Worm (Caenorhabditis elegans) whole organism, L4 larva: Measurements from ENCODE around the gene aat-3.

Source experiments
- F10B5.3 ChIP-seq: sonication (generic microtip); optimal IDR thresholded peaks from 2 replicates; lab custom pipeline; 2016; ENCODE audit warnings: mild to moderate bottlenecking, missing genetic modification characterization, missing compliant biosample characterization
- F49E8.2 ChIP-seq: sonication (generic microtip); optimal IDR thresholded peaks from 2 replicates; lab custom pipeline; 2016; ENCODE audit warnings: missing compliant biosample characterization, mild to moderate bottlenecking, missing genetic modification characterization, borderline replicate concordance
- T20F7.1 ChIP-seq: fragments of 200-800 bp; sonication (Bioruptor generic); optimal IDR thresholded peaks from 2 replicates; lab custom pipeline; 2018; ENCODE audit warnings: mild to moderate bottlenecking, missing genetic modification characterization, missing compliant biosample characterization
- Y5F2A.4 ChIP-seq: fragments of 200-800 bp; sonication (Bioruptor generic); optimal IDR thresholded peaks from 2 replicates; lab custom pipeline; 2018; ENCODE audit warnings: mild to moderate bottlenecking, missing genetic modification characterization, missing compliant biosample characterization
- ZK546.5 ChIP-seq, 2 experiments: sonication (generic microtip); optimal IDR thresholded peaks; 2 replicates each; lab custom pipeline; 2017; ENCODE audit warnings: missing biosample characterization in 2 of 2, missing genetic modification characterization in 2 of 2
- aly-2 ChIP-seq: sonication (generic microtip); optimal IDR thresholded peaks from 2 replicates; lab custom pipeline; 2018; ENCODE audit warnings: missing biosample characterization, missing genetic modification characterization
- attf-4 ChIP-seq: sonication (generic microtip); optimal IDR thresholded peaks from 3 replicates; lab custom pipeline; 2017; ENCODE audit warnings: missing biosample characterization, missing genetic modification characterization
- ceh-28 ChIP-seq: fragments of 150-350 bp; optimal IDR thresholded peaks from 2 replicates; lab custom pipeline; 2014; ENCODE audit warnings: missing biosample characterization, missing genetic modification reagents, missing genetic modification characterization
- ceh-62 ChIP-seq: sonication (generic microtip); optimal IDR thresholded peaks from 2 replicates; lab custom pipeline; 2017; ENCODE audit warnings: missing biosample characterization, missing genetic modification characterization
- ceh-82 ChIP-seq: sonication (generic microtip); optimal IDR thresholded peaks from 2 replicates; lab custom pipeline; 2017; ENCODE audit warnings: missing biosample characterization, missing genetic modification characterization
- daf-16 ChIP-seq, 3 experiments: sonication (generic microtip); optimal IDR thresholded peaks; 2 replicates each; lab custom pipeline; 2016 to 2017; ENCODE audit warnings: missing genetic modification characterization in 3 of 3, missing genetic modification reagents in 3 of 3, mild to moderate bottlenecking in 2 of 3, missing compliant biosample characterization in 2 of 3, missing biosample characterization in 1 of 3, moderate library complexity in 1 of 3
- dmd-6 ChIP-seq: fragments of 200-800 bp; sonication (Bioruptor generic); IDR thresholded peaks from 2 replicates; pipeline ENCODE4 v1.3.6; 2022; ENCODE audit warnings: missing genetic modification reagents, missing genetic modification characterization, missing compliant biosample characterization
- dmd-8 ChIP-seq: fragments of 200-800 bp; sonication (Bioruptor generic); IDR thresholded peaks from 2 replicates; pipeline ENCODE4 v1.3.6; 2022; ENCODE audit warnings: missing genetic modification characterization, missing compliant biosample characterization
- dpl-1 ChIP-seq: fragments of 150-350 bp; optimal IDR thresholded peaks from 2 replicates; lab custom pipeline; 2014; ENCODE audit warnings: missing biosample characterization, missing genetic modification reagents, missing genetic modification characterization
- dve-1 ChIP-seq: sonication (generic microtip); optimal IDR thresholded peaks from 2 replicates; lab custom pipeline; 2017; ENCODE audit warnings: antibody characterized with exemption, mild to moderate bottlenecking, missing genetic modification characterization, missing compliant biosample characterization; ENCODE audit not compliant: insufficient read depth
- hlh-11 ChIP-seq: fragments of 200-800 bp; sonication (Bioruptor generic); optimal IDR thresholded peaks from 2 replicates; lab custom pipeline; 2018; ENCODE audit warnings: mild to moderate bottlenecking, missing genetic modification characterization, missing compliant biosample characterization
- hlh-30 ChIP-seq: sonication (generic microtip); optimal IDR thresholded peaks from 2 replicates; lab custom pipeline; 2017; ENCODE audit warnings: antibody characterized with exemption, mild to moderate bottlenecking, missing genetic modification characterization, missing compliant biosample characterization; ENCODE audit not compliant: insufficient read depth
- lin-1 ChIP-seq: fragments of 200-800 bp; sonication (Bioruptor generic); IDR thresholded peaks from 2 replicates; pipeline ENCODE4 v1.3.6; 2022; ENCODE audit warnings: missing genetic modification reagents, missing genetic modification characterization, missing compliant biosample characterization
- lin-29 ChIP-seq: fragments of 200-800 bp; sonication (Bioruptor generic); IDR thresholded peaks from 2 replicates; pipeline ENCODE4 v1.3.6; 2022; ENCODE audit warnings: missing genetic modification reagents, missing genetic modification characterization, missing compliant biosample characterization
- lsy-2 ChIP-seq, 2 experiments: fragments of 150-350 bp in 1 of 2; sonication (generic microtip) in 1 of 2; optimal IDR thresholded peaks; 2 replicates each; lab custom pipeline; 2014 to 2017; ENCODE audit warnings: missing biosample characterization in 2 of 2, missing genetic modification characterization in 2 of 2
- mep-1 ChIP-seq: fragments of 150-350 bp; sonication (generic microtip); optimal IDR thresholded peaks from 3 replicates; lab custom pipeline; 2014; ENCODE audit warnings: missing biosample characterization, missing genetic modification characterization
- mes-2 ChIP-seq: sonication (generic microtip); optimal IDR thresholded peaks from 2 replicates; lab custom pipeline; 2016; ENCODE audit warnings: missing genotype, mild to moderate bottlenecking, missing genetic modification characterization, missing compliant biosample characterization; ENCODE audit not compliant: poor library complexity, severe bottlenecking
- mxl-3 ChIP-seq: fragments of 200-800 bp; sonication (Bioruptor generic); optimal IDR thresholded peaks from 2 replicates; lab custom pipeline; 2018; ENCODE audit warnings: mild to moderate bottlenecking, missing genetic modification characterization, missing compliant biosample characterization
- nhr-102 ChIP-seq: sonication (generic microtip); optimal IDR thresholded peaks from 2 replicates; lab custom pipeline; 2016; ENCODE audit warnings: mild to moderate bottlenecking, missing genetic modification characterization, moderate library complexity, missing compliant biosample characterization
- nhr-11 ChIP-seq: fragments of 150-350 bp; optimal IDR thresholded peaks from 2 replicates; lab custom pipeline; 2014; ENCODE audit warnings: missing biosample characterization, missing genetic modification characterization
- nhr-28 ChIP-seq: fragments of 150-350 bp; optimal IDR thresholded peaks from 2 replicates; lab custom pipeline; 2014; ENCODE audit warnings: missing biosample characterization, missing genetic modification characterization
- nhr-48 ChIP-seq: sonication (generic microtip); optimal IDR thresholded peaks from 2 replicates; lab custom pipeline; 2016; ENCODE audit warnings: mild to moderate bottlenecking, missing genetic modification characterization, missing compliant biosample characterization
- nhr-77 ChIP-seq: fragments of 150-350 bp; optimal IDR thresholded peaks from 2 replicates; lab custom pipeline; 2014; ENCODE audit warnings: missing biosample characterization, missing genetic modification characterization
- pha-4 ChIP-seq, 2 experiments: fragments of 150-350 bp in 1 of 2; fragments of 200-800 bp in 1 of 2; sonication (Bioruptor generic) in 1 of 2; IDR thresholded peaks in 1 of 2; optimal IDR thresholded peaks in 1 of 2; 2 replicates each; pipeline versions ENCODE4 v1.3.6 to Lab custom; 2014 to 2022; ENCODE audit warnings: missing genetic modification characterization in 2 of 2, missing genetic modification reagents in 2 of 2, missing biosample characterization in 1 of 2, missing compliant biosample characterization in 1 of 2
- php-3 ChIP-seq: fragments of 200-800 bp; sonication (Bioruptor generic); IDR thresholded peaks from 2 replicates; pipeline ENCODE4 v1.3.6; 2022; ENCODE audit warnings: missing genetic modification reagents, missing genetic modification characterization, missing compliant biosample characterization
- pqm-1 ChIP-seq: sonication (generic microtip); optimal IDR thresholded peaks from 2 replicates; lab custom pipeline; 2017; ENCODE audit warnings: missing biosample characterization, missing genetic modification characterization
- set-16 ChIP-seq: fragments of 200-800 bp; sonication (Bioruptor generic); IDR thresholded peaks from 2 replicates; pipeline ENCODE4 v1.3.6; 2022; ENCODE audit warnings: missing genetic modification reagents, missing genetic modification characterization, missing compliant biosample characterization
- skn-1 ChIP-seq: fragments of 150-350 bp; optimal IDR thresholded peaks from 2 replicates; lab custom pipeline; 2014; ENCODE audit warnings: missing biosample characterization, missing genetic modification characterization
- snpc-1.2 ChIP-seq: fragments of 200-800 bp; sonication (Bioruptor generic); IDR thresholded peaks from 2 replicates; pipeline ENCODE4 v1.3.6; 2022; ENCODE audit warnings: missing genetic modification reagents, missing genetic modification characterization, missing compliant biosample characterization
- snpc-4 ChIP-seq: fragments of 150-350 bp; optimal IDR thresholded peaks from 2 replicates; lab custom pipeline; 2014; ENCODE audit warnings: missing biosample characterization, missing genetic modification characterization
- tag-97 ChIP-seq: fragments of 200-800 bp; sonication (Bioruptor generic); IDR thresholded peaks from 2 replicates; pipeline ENCODE4 v1.3.6; 2022; ENCODE audit warnings: missing genetic modification characterization, missing compliant biosample characterization
- unc-39 ChIP-seq: sonication (generic microtip); optimal IDR thresholded peaks from 2 replicates; lab custom pipeline; 2017; ENCODE audit warnings: missing biosample characterization, missing genetic modification characterization
- zfp-2 ChIP-seq: sonication (generic microtip); optimal IDR thresholded peaks from 2 replicates; lab custom pipeline; 2016; ENCODE audit warnings: mild to moderate bottlenecking, missing genetic modification characterization, missing compliant biosample characterization
- zfp-3 ChIP-seq: fragments of 200-800 bp; sonication (Bioruptor generic); conservative IDR thresholded peaks from 2 replicates; pipeline ENCODE4 v1.3.6; 2022; ENCODE audit warnings: missing genetic modification reagents, missing genetic modification characterization, missing compliant biosample characterization
- ztf-7 ChIP-seq: fragments of 150-350 bp; optimal IDR thresholded peaks from 2 replicates; lab custom pipeline; 2014; ENCODE audit warnings: missing biosample characterization, missing genetic modification characterization

aat-3 gene

DNA sequence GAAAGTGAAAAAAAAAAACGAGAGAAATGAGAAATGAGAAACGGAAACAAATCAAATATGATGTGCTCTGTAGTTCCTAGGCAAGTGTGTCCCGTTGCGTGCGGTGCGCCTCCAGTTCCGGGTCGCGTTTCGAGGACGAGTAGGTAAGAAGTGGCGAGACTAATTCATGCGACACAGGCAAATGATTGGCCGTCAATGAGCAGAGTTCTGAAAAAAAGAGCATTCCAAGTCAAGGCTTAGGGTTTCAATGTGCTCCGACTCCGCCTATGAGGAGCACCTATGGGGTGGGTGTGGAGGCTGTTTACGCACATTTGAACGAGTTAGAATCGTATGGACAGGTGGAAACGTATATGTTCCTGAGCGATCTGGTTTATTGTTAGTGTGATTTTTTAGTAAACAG lies 8.7 kb upstream of the aat-3 start (continued):
- TF ChIP-seq lin-29 (no peak), T20F7.1 (GFP tag; lab: Kevin White, UChicago) (no peak), dpl-1 (GFP tag; lab: Kevin White, UChicago) (no peak), aly-2 (tag; lab: Kevin White, UChicago) (no peak), zfp-2 (tag; lab: Kevin White, UChicago) (no peak), ceh-82 (tag; lab: Kevin White, UChicago) (no peak), set-16 (GFP tag; lab: Robert Waterston, UW) (no peak), F10B5.3 (tag; lab: Kevin White, UChicago) (no peak)

DNA sequence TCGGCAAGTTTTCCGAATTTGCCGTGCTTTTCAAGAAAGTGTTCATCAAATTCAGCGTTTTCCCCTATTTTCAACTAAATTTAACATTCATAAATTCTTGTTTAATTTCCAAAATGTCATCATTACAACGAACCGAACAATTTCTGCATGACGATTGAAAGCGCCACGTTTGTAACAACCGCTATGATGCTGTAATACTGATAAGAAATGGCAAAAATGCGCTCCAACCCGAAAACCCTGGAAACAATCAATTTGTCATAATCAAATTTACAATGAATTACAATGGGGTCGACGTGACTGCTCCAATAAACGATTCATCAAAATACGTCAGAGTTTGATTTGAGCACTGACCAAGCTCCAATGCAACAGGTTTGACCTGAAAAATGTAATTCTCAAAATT lies 7.4 kb upstream of the aat-3 start:
- no peak for TF ChIP-seq ZK546.5 (tag; optimal IDR thresholded peaks at IDR 0.05; lab: Kevin White, UChicago)
- peak; percentile 22 for TF ChIP-seq hlh-30
- TF ChIP-seq daf-16 (GFP tag; optimal IDR thresholded peaks at IDR 0.05; lab: Kevin White, UChicago), result no peak
- TF ChIP-seq daf-16 (tag; optimal IDR thresholded peaks at IDR 0.05; lab: Kevin White, UChicago), result peak; percentile 72
- TF ChIP-seq mes-2 (tag; lab: Kevin White, UChicago), result peak; percentile 1
- peak; percentile 70 for TF ChIP-seq pqm-1 (tag; lab: Kevin White, UChicago)
- no peak for TF ChIP-seq dmd-8 (GFP tag; lab: Robert Waterston, UW)
- TF ChIP-seq hlh-11, result peak; percentile 43
- TF ChIP-seq mxl-3 (GFP tag; lab: Kevin White, UChicago), result peak; percentile 7
- TF ChIP-seq ceh-62, result no peak
- TF ChIP-seq lsy-2 (tag; optimal IDR thresholded peaks at IDR 0.05; lab: Kevin White, UChicago), result no peak
- TF ChIP-seq dve-1 (tag; lab: Kevin White, UChicago), result peak; percentile 49
- no peak for TF ChIP-seq ceh-28 (tag; lab: Kevin White, UChicago)
- peak; percentile 59 for TF ChIP-seq nhr-28 (tag; lab: Kevin White, UChicago)
- TF ChIP-seq T20F7.1 (GFP tag; lab: Kevin White, UChicago), result no peak
- no peak for TF ChIP-seq mep-1 (tag; lab: Kevin White, UChicago)
- peak; percentile 83 for TF ChIP-seq php-3 (GFP tag; lab: Robert Waterston, UW)
- peak; percentile 64 for TF ChIP-seq dmd-6 (GFP tag; lab: Robert Waterston, UW)
- TF ChIP-seq nhr-77 (tag; lab: Kevin White, UChicago), result peak; percentile 4

DNA sequence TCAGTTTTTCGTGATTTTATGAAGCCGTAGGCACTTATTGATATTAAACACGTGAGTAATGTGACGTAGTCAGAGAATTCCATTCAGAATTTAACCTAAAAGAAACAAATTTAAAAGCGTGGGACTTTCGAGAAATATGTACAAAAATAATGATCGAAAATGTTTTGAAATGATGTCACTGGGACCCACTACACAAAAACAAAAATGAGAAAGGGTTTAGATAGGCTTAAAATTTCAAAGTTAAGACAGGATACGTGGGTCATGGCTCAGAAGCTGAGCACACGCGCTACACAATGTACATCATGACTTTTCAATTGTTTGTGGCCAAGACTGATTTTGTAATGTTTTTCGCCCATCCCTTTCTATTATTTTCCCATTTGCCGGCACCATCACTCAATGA lies 3.2 kb upstream of the aat-3 start, which contains the start of gene smvt-1:
TSS of gene smvt-1 (minus strand) at position 101 of the 400 bp plus-strand sequence.
- TF ChIP-seq dve-1 (tag; lab: Kevin White, UChicago) (no peak), F49E8.2 (no peak), attf-4 (tag; lab: Kevin White, UChicago) (no peak), tag-97 (no peak), skn-1 (tag; lab: Kevin White, UChicago) (no peak), lsy-2 (tag; optimal IDR thresholded peaks at IDR 0.05; lab: Kevin White, UChicago) (no peak), nhr-48 (tag; lab: Kevin White, UChicago) (no peak), snpc-1.2 (GFP tag; lab: Robert Waterston, UW) (no peak), snpc-4 (tag; lab: Kevin White, UChicago) (no peak), lin-1 (no peak), nhr-11 (tag; lab: Kevin White, UChicago) (no peak), pha-4 (GFP tag; IDR thresholded peaks at IDR 0.05; lab: Robert Waterston, UW) (no peak), pha-4 (tag; optimal IDR thresholded peaks at IDR 0.05; lab: Kevin White, UChicago) (no peak), Y5F2A.4 (no peak), zfp-3 (no peak), unc-39 (tag; lab: Kevin White, UChicago) (no peak), ztf-7 (tag; lab: Kevin White, UChicago) (no peak), nhr-102 (no peak), lin-29 (no peak)
